Fruit fly (Drosophila melanogaster) whole organism, embryonic: ENCODE measurements around the gene CG31661.

ENCODE experiments used
- Antp ChIP-seq: fragments of 200-800 bp; sonication (Bioruptor generic); optimal IDR thresholded peaks from 3 replicates; lab custom pipeline; 2016; ENCODE audit warnings: missing biosample characterization, missing genetic modification characterization
- B-H1 ChIP-seq: fragments of 200-800 bp; sonication (Bioruptor generic); IDR thresholded peaks from 3 replicates; pipeline ENCODE4 v1.3.6; 2022; ENCODE audit warnings: missing biosample characterization, missing genetic modification characterization
- CG10209 ChIP-seq: fragments of 200-800 bp; sonication (Bioruptor generic); optimal IDR thresholded peaks from 3 replicates; lab custom pipeline; 2017; ENCODE audit warnings: missing biosample characterization, mild to moderate bottlenecking, missing genetic modification characterization, missing genetic modification reagents
- CG10274 ChIP-seq: fragments of 200-800 bp; sonication (Bioruptor generic); optimal IDR thresholded peaks from 3 replicates; lab custom pipeline; 2017; ENCODE audit warnings: missing biosample characterization, mild to moderate bottlenecking, missing genetic modification characterization
- CG10431 ChIP-seq: fragments of 200-800 bp; sonication (Bioruptor generic); optimal IDR thresholded peaks from 3 replicates; lab custom pipeline; 2018; ENCODE audit warnings: missing biosample characterization, mild to moderate bottlenecking, missing genetic modification characterization
- CG11723 ChIP-seq: fragments of 200-800 bp; sonication (Bioruptor generic); optimal IDR thresholded peaks from 2 replicates; lab custom pipeline; 2017; ENCODE audit warnings: missing biosample characterization, mild to moderate bottlenecking, missing genetic modification characterization
- CG13624 ChIP-seq: fragments of 200-800 bp; sonication (Bioruptor generic); optimal IDR thresholded peaks from 2 replicates; lab custom pipeline; 2016; ENCODE audit warnings: missing biosample characterization, missing genetic modification characterization
- CG14441 ChIP-seq: fragments of 200-800 bp; sonication (Bioruptor generic); IDR thresholded peaks from 2 replicates; pipeline ENCODE4 v1.3.6; 2022; ENCODE audit warnings: missing biosample characterization, missing genetic modification characterization
- CG14667 ChIP-seq: fragments of 200-800 bp; sonication (Bioruptor generic); IDR thresholded peaks from 2 replicates; pipeline ENCODE4 v1.3.6; 2022; ENCODE audit warnings: missing biosample characterization, missing genetic modification characterization
- CG17359 ChIP-seq: fragments of 200-800 bp; sonication (Bioruptor generic); optimal IDR thresholded peaks from 3 replicates; lab custom pipeline; 2018; ENCODE audit warnings: missing biosample characterization, mild to moderate bottlenecking, missing genetic modification characterization, moderate library complexity
- CG17385 ChIP-seq: fragments of 200-800 bp; sonication (Bioruptor generic); optimal IDR thresholded peaks from 3 replicates; lab custom pipeline; 2018; ENCODE audit warnings: missing biosample characterization, mild to moderate bottlenecking, missing genetic modification characterization
- CG18262 ChIP-seq: fragments of 200-800 bp; optimal IDR thresholded peaks from 3 replicates; lab custom pipeline; 2019; ENCODE audit warnings: missing biosample characterization, mild to moderate bottlenecking, missing genetic modification characterization, moderate library complexity
- CG31224 ChIP-seq: fragments of 200-800 bp; sonication (Bioruptor generic); IDR thresholded peaks from 2 replicates; pipeline ENCODE4 v1.3.6; 2022; ENCODE audit warnings: missing biosample characterization, missing genetic modification characterization
- CG31441 ChIP-seq: fragments of 200-800 bp; sonication (Bioruptor generic); IDR thresholded peaks from 2 replicates; pipeline ENCODE4 v1.3.6; 2022; ENCODE audit warnings: missing biosample characterization, missing genetic modification characterization
- CG3407 ChIP-seq: fragments of 200-800 bp; sonication (Bioruptor generic); optimal IDR thresholded peaks from 2 replicates; lab custom pipeline; 2018; ENCODE audit warnings: missing biosample characterization, mild to moderate bottlenecking, missing genetic modification characterization
- CG6683 ChIP-seq: fragments of 200-800 bp; sonication (Bioruptor generic); optimal IDR thresholded peaks from 2 replicates; lab custom pipeline; 2017; ENCODE audit warnings: missing biosample characterization, mild to moderate bottlenecking, missing genetic modification characterization, missing genetic modification reagents
- CG8359 ChIP-seq: fragments of 200-800 bp; sonication (Bioruptor generic); optimal IDR thresholded peaks from 2 replicates; lab custom pipeline; 2017; ENCODE audit warnings: missing biosample characterization, mild to moderate bottlenecking, missing genetic modification characterization, borderline replicate concordance
- CG8388 ChIP-seq: fragments of 200-800 bp; sonication (Bioruptor generic); optimal IDR thresholded peaks from 2 replicates; lab custom pipeline; 2019; ENCODE audit warnings: missing biosample characterization, mild to moderate bottlenecking, missing genetic modification characterization, moderate library complexity
- CG9437 ChIP-seq: fragments of 200-800 bp; sonication (Bioruptor generic); optimal IDR thresholded peaks from 2 replicates; lab custom pipeline; 2018; ENCODE audit warnings: missing biosample characterization, mild to moderate bottlenecking, missing genetic modification characterization
- E2f1 ChIP-seq: fragments of 200-800 bp; sonication (Bioruptor generic); IDR thresholded peaks from 2 replicates; pipeline ENCODE4 v1.3.6; 2022; ENCODE audit warnings: missing biosample characterization, missing genetic modification characterization
- MESR4 ChIP-seq: fragments of 200-800 bp; sonication (Bioruptor generic); optimal IDR thresholded peaks from 2 replicates; lab custom pipeline; 2018; ENCODE audit warnings: missing biosample characterization, mild to moderate bottlenecking, missing genetic modification characterization, moderate library complexity
- Med ChIP-seq: fragments of 200-800 bp; sonication (Bioruptor generic); peaks from one replicate; lab custom pipeline; 2016; ENCODE audit warnings: missing biosample characterization, missing genetic modification characterization, mild to moderate bottlenecking, inconsistent platforms, moderate library complexity
- Meics ChIP-seq: fragments of 200-800 bp; sonication (Bioruptor generic); optimal IDR thresholded peaks from 2 replicates; lab custom pipeline; 2017; ENCODE audit warnings: missing biosample characterization, mild to moderate bottlenecking, missing genetic modification characterization
- NC2α ChIP-seq: fragments of 200-800 bp; sonication (Bioruptor generic); optimal IDR thresholded peaks from 2 replicates; lab custom pipeline; 2016; ENCODE audit warnings: missing biosample characterization, missing genetic modification characterization
- Opbp ChIP-seq: fragments of 200-800 bp; sonication (Bioruptor generic); IDR thresholded peaks from 3 replicates; pipeline ENCODE4 v1.3.6; 2022; ENCODE audit warnings: missing biosample characterization, missing genetic modification characterization; ENCODE audit not compliant: partially characterized antibody
- Ravus ChIP-seq: fragments of 200-800 bp; sonication (Bioruptor generic); IDR thresholded peaks from 2 replicates; pipeline ENCODE4 v1.3.6; 2022; ENCODE audit warnings: missing biosample characterization, missing genetic modification characterization
- Sox100B ChIP-seq: fragments of 200-800 bp; sonication (Bioruptor generic); optimal IDR thresholded peaks from 3 replicates; lab custom pipeline; 2018; ENCODE audit warnings: missing biosample characterization, mild to moderate bottlenecking, missing genetic modification characterization
- Spps ChIP-seq: fragments of 200-800 bp; sonication (Bioruptor generic); optimal IDR thresholded peaks from 2 replicates; lab custom pipeline; 2018; ENCODE audit warnings: missing biosample characterization, mild to moderate bottlenecking, missing genetic modification characterization
- Trl ChIP-seq, 3 experiments: fragments of >200 bp in 2 of 3; fragments of 200-800 bp in 1 of 3; sonication (Bioruptor generic) in 1 of 3; optimal IDR thresholded peaks; 2 replicates in 1 of 3; 3 replicates in 2 of 3; lab custom pipeline; 2016 to 2017; ENCODE audit warnings: missing biosample characterization in 1 of 3, missing genetic modification characterization in 1 of 3
- aop ChIP-seq: fragments of 200-800 bp; sonication (Bioruptor generic); IDR thresholded peaks from 2 replicates; pipeline ENCODE4 v1.3.6; 2022; ENCODE audit warnings: missing biosample characterization, missing genetic modification characterization
- ap ChIP-seq: fragments of 200-800 bp; sonication (Bioruptor generic); IDR thresholded peaks from 2 replicates; pipeline ENCODE4 v1.3.6; 2022; ENCODE audit warnings: missing biosample characterization, missing genetic modification characterization
- az2 ChIP-seq: fragments of 200-800 bp; sonication (Bioruptor generic); optimal IDR thresholded peaks from 3 replicates; lab custom pipeline; 2016; ENCODE audit warnings: missing biosample characterization, missing genetic modification characterization
- chif ChIP-seq, 2 experiments: fragments of 200-800 bp; sonication (Bioruptor generic); optimal IDR thresholded peaks; 3 replicates each; lab custom pipeline; 2016; ENCODE audit warnings: missing biosample characterization in 2 of 2, missing genetic modification characterization in 2 of 2
- gem ChIP-seq: fragments of 200-800 bp; sonication (Bioruptor generic); optimal IDR thresholded peaks from 2 replicates; lab custom pipeline; 2019; ENCODE audit warnings: missing biosample characterization, mild to moderate bottlenecking, missing genetic modification characterization, moderate library complexity
- jigr1 ChIP-seq: fragments of 200-800 bp; sonication (Bioruptor generic); IDR thresholded peaks from 3 replicates; pipeline ENCODE4 v1.3.6; 2022; ENCODE audit warnings: missing biosample characterization, missing genetic modification characterization
- jing ChIP-seq: fragments of 200-800 bp; sonication (Bioruptor generic); optimal IDR thresholded peaks from 2 replicates; lab custom pipeline; 2018; ENCODE audit warnings: missing biosample characterization, mild to moderate bottlenecking, missing genetic modification characterization
- kay ChIP-seq: fragments of 200-800 bp; sonication (Bioruptor generic); optimal IDR thresholded peaks from 2 replicates; lab custom pipeline; 2016; ENCODE audit warnings: missing biosample characterization, missing genetic modification characterization
- otp ChIP-seq: fragments of 200-800 bp; sonication (Bioruptor generic); IDR thresholded peaks from 3 replicates; pipeline ENCODE4, ENCODE4 v1.3.6; 2022; ENCODE audit warnings: missing biosample characterization, missing genetic modification characterization
- p53 ChIP-seq: fragments of 200-800 bp; sonication (Bioruptor generic); optimal IDR thresholded peaks from 2 replicates; lab custom pipeline; 2016; ENCODE audit warnings: missing biosample characterization, missing genetic modification characterization
- pan ChIP-seq, 4 experiments: fragments of >200 bp in 3 of 4; fragments of 200-800 bp in 1 of 4; sonication (Bioruptor generic) in 1 of 4; optimal IDR thresholded peaks in 3 of 4; IDR thresholded peaks in 1 of 4; 2 replicates each; pipeline versions ENCODE4 v1.3.6 to Lab custom; 2017 to 2022; ENCODE audit warnings: missing biosample characterization in 2 of 4, missing genetic modification characterization in 2 of 4, mixed read lengths in 1 of 4
- pnt ChIP-seq: fragments of 200-800 bp; sonication (Bioruptor generic); optimal IDR thresholded peaks from 3 replicates; lab custom pipeline; 2016; ENCODE audit warnings: missing biosample characterization, missing genetic modification characterization
- sens ChIP-seq: fragments of 200-800 bp; sonication (Bioruptor generic); peaks from one replicate; lab custom pipeline; 2016; ENCODE audit warnings: missing biosample characterization, missing genetic modification characterization
- seq ChIP-seq: fragments of 200-800 bp; sonication (Bioruptor generic); IDR thresholded peaks from 2 replicates; pipeline ENCODE4 v1.3.6; 2022; ENCODE audit warnings: missing biosample characterization, missing genetic modification characterization
- sima ChIP-seq: fragments of 200-800 bp; sonication (Bioruptor generic); optimal IDR thresholded peaks from 2 replicates; lab custom pipeline; 2016; ENCODE audit warnings: missing biosample characterization, missing genetic modification characterization
- slou ChIP-seq: fragments of 200-800 bp; sonication (Bioruptor generic); optimal IDR thresholded peaks from 3 replicates; lab custom pipeline; 2016; ENCODE audit warnings: missing biosample characterization, missing genetic modification characterization
- toy ChIP-seq: fragments of 200-800 bp; sonication (Bioruptor generic); IDR thresholded peaks from 2 replicates; pipeline ENCODE4 v1.3.6; 2022; ENCODE audit warnings: missing biosample characterization, missing genetic modification characterization
- ttk ChIP-seq: fragments of 200-800 bp; sonication (Bioruptor generic); IDR thresholded peaks from 2 replicates; pipeline ENCODE4 v2.1.2; 2022; ENCODE audit warnings: missing biosample characterization, missing genetic modification characterization
- vvl ChIP-seq: fragments of 200-800 bp; sonication (Bioruptor generic); IDR thresholded peaks from 2 replicates; pipeline ENCODE4 v1.3.6; 2022; ENCODE audit warnings: missing biosample characterization, missing genetic modification characterization
- zen ChIP-seq: fragments of 200-800 bp; sonication (Bioruptor generic); optimal IDR thresholded peaks from 3 replicates; lab custom pipeline; 2018; ENCODE audit warnings: missing biosample characterization, mild to moderate bottlenecking, missing genetic modification characterization, moderate library complexity

Gene CG31661

dm6 chr2L:1485975-1486665 is 10.9 kb upstream of the CG31661 start (continued):
- TF ChIP-seq CG11723 (GFP tag; lab: Kevin White, UChicago): no peak
- no peak for TF ChIP-seq pan (optimal IDR thresholded peaks at IDR 0.05; lab: Kevin White, UChicago)
- peak in 1 of 2 experiments; percentile 51 for TF ChIP-seq pan (GFP tag; optimal IDR thresholded peaks at IDR 0.05 in 1 of 2, IDR thresholded peaks at IDR 0.05 in 1 of 2)
- TF ChIP-seq B-H1 (GFP tag; lab: Robert Waterston, UW): peak; percentile 25; the same call in 1 of the 3 replicates
- no peak for TF ChIP-seq Sox100B (GFP tag; lab: Kevin White, UChicago)
- no peak for TF ChIP-seq chif (GFP tag; optimal IDR thresholded peaks at IDR 0.05; lab: Kevin White, UChicago)
- no peak for TF ChIP-seq Ravus (GFP tag; lab: Robert Waterston, UW)
- TF ChIP-seq jing: no peak
- TF ChIP-seq toy (GFP tag; lab: Robert Waterston, UW): no peak
- peak; percentile 70 for TF ChIP-seq CG14441 (GFP tag; lab: Robert Waterston, UW)
- peak; percentile 59 for TF ChIP-seq sens (GFP tag; lab: Kevin White, UChicago)
- TF ChIP-seq Spps (tag; lab: Kevin White, UChicago): no peak
- TF ChIP-seq CG31441 (GFP tag; lab: Robert Waterston, UW): 0 out of 2 replicates have a peak, but pooled peaks have one; percentile 19
- peak; percentile 43; the same call in 1 of the 2 replicates for TF ChIP-seq CG31224 (GFP tag; lab: Robert Waterston, UW)
- no peak for TF ChIP-seq kay (GFP tag; lab: Kevin White, UChicago)
- TF ChIP-seq aop (GFP tag; lab: Robert Waterston, UW): no peak
- peak; percentile 22 for TF ChIP-seq Meics (GFP tag; lab: Kevin White, UChicago)
- TF ChIP-seq Med: peak; percentile 61
- no peak for TF ChIP-seq slou (GFP tag; lab: Kevin White, UChicago)
- 0 out of 2 replicates have a peak, but pooled peaks have one; percentile 12 for TF ChIP-seq ap (GFP tag; lab: Robert Waterston, UW)
- no peak for TF ChIP-seq jigr1 (GFP tag; lab: Robert Waterston, UW)
- TF ChIP-seq CG3407 (GFP tag; lab: Kevin White, UChicago): no peak
- no peak for TF ChIP-seq MESR4 (GFP tag; lab: Kevin White, UChicago)
- TF ChIP-seq CG8359 (GFP tag; lab: Kevin White, UChicago): no peak
- no peak for TF ChIP-seq seq (GFP tag; lab: Robert Waterston, UW)
- no peak for TF ChIP-seq sima (GFP tag; lab: Kevin White, UChicago)
- no peak for TF ChIP-seq CG13624
- TF ChIP-seq CG17359 (tag; lab: Kevin White, UChicago): peak; percentile 32
- TF ChIP-seq Antp (GFP tag; lab: Kevin White, UChicago): peak; percentile 6
- TF ChIP-seq otp (GFP tag; lab: Robert Waterston, UW): 0 out of 3 replicates have a peak, but pooled peaks have one; percentile 9
- TF ChIP-seq Trl (optimal IDR thresholded peaks at IDR 0.05; lab: Kevin White, UChicago): no peak
- TF ChIP-seq Trl (GFP tag; optimal IDR thresholded peaks at IDR 0.05; lab: Kevin White, UChicago): no peak
- no peak for TF ChIP-seq az2
- TF ChIP-seq vvl (GFP tag; lab: Robert Waterston, UW): 0 out of 2 replicates have a peak, but pooled peaks have one; percentile 25
- peak; percentile 22 for TF ChIP-seq CG18262 (tag; lab: Kevin White, UChicago)
- TF ChIP-seq Opbp (GFP tag; lab: Robert Waterston, UW): no peak
- TF ChIP-seq CG17385: no peak
- TF ChIP-seq CG14667 (GFP tag; lab: Robert Waterston, UW): peak; percentile 21; the same call in 1 of the 2 replicates
- peak; percentile 97 for TF ChIP-seq CG10274 (GFP tag; lab: Kevin White, UChicago)
- peak; percentile 6 for TF ChIP-seq pnt (GFP tag; lab: Kevin White, UChicago)
- TF ChIP-seq gem (tag; lab: Kevin White, UChicago): no peak
- TF ChIP-seq p53 (GFP tag; lab: Kevin White, UChicago): no peak
- TF ChIP-seq NC2α (GFP tag; lab: Kevin White, UChicago): no peak
- peak; percentile 88 for TF ChIP-seq CG8388 (GFP tag; lab: Kevin White, UChicago)
- no peak for TF ChIP-seq CG9437 (GFP tag; lab: Kevin White, UChicago)
- TF ChIP-seq zen (tag; lab: Kevin White, UChicago): peak; percentile 15
- TF ChIP-seq CG6683 (GFP tag; lab: Kevin White, UChicago): no peak
- TF ChIP-seq ttk: peak; percentile 28; the same call in 1 of the 2 replicates
- no peak for TF ChIP-seq CG10209 (GFP tag; lab: Kevin White, UChicago)
- no peak for TF ChIP-seq CG10431 (GFP tag; lab: Kevin White, UChicago)
- TF ChIP-seq E2f1 (GFP tag; lab: Robert Waterston, UW): peak; percentile 42; the same call in 1 of the 2 replicates
